Worm (Caenorhabditis elegans) whole organism, L2 larva: Measurements from ENCODE around the gene W06F12.3.

ENCODE experiments used
- C34F6.9 ChIP-seq: fragments of 150-350 bp; optimal IDR thresholded peaks from 2 replicates; lab custom pipeline; 2014; ENCODE audit warnings: missing biosample characterization, missing genetic modification characterization
- F13H6.1 ChIP-seq: sonication (generic microtip); optimal IDR thresholded peaks from 2 replicates; lab custom pipeline; 2016; ENCODE audit warnings: missing genetic modification characterization, missing compliant biosample characterization
- R02D3.7 ChIP-seq: fragments of 150-350 bp; optimal IDR thresholded peaks from 2 replicates; lab custom pipeline; 2014; ENCODE audit warnings: missing biosample characterization, missing genetic modification characterization
- Y55F3AM.14 ChIP-seq: fragments of 200-800 bp; sonication (Bioruptor generic); optimal IDR thresholded peaks from 2 replicates; lab custom pipeline; 2018; ENCODE audit warnings: mild to moderate bottlenecking, missing genetic modification characterization, missing compliant biosample characterization
- ZK546.5 ChIP-seq: sonication (generic microtip); optimal IDR thresholded peaks from 2 replicates; lab custom pipeline; 2017; ENCODE audit warnings: missing biosample characterization, missing genetic modification characterization
- alr-1 ChIP-seq: fragments of 150-350 bp; optimal IDR thresholded peaks from 2 replicates; lab custom pipeline; 2014; ENCODE audit warnings: missing biosample characterization, missing genetic modification characterization
- aly-2 ChIP-seq: fragments of 150-350 bp; optimal IDR thresholded peaks from 2 replicates; lab custom pipeline; 2014; ENCODE audit warnings: missing biosample characterization, missing genetic modification characterization
- ama-1 ChIP-seq: fragments of 150-350 bp; optimal IDR thresholded peaks from 2 replicates; lab custom pipeline; 2018; ENCODE audit warnings: inconsistent platforms
- blmp-1 ChIP-seq: sonication (generic microtip); optimal IDR thresholded peaks from 2 replicates; lab custom pipeline; 2017; ENCODE audit warnings: missing genetic modification characterization, mild to moderate bottlenecking, missing compliant biosample characterization, antibody characterized with exemption, moderate library complexity; ENCODE audit not compliant: insufficient read depth
- ceh-16 ChIP-seq: fragments of 150-350 bp; optimal IDR thresholded peaks from 2 replicates; lab custom pipeline; 2014; ENCODE audit warnings: missing biosample characterization, missing genetic modification characterization
- ceh-82 ChIP-seq: fragments of 150-350 bp; optimal IDR thresholded peaks from 2 replicates; lab custom pipeline; 2014; ENCODE audit warnings: missing biosample characterization, missing genetic modification characterization
- dmd-4 ChIP-seq: sonication (generic microtip); optimal IDR thresholded peaks from 2 replicates; lab custom pipeline; 2017; ENCODE audit warnings: missing biosample characterization, missing genetic modification characterization
- egl-27 ChIP-seq: sonication (generic microtip); optimal IDR thresholded peaks from 3 replicates; lab custom pipeline; 2017; ENCODE audit warnings: missing biosample characterization, missing genetic modification reagents, missing genetic modification characterization
- elt-3 ChIP-seq: sonication (generic microtip); optimal IDR thresholded peaks from 2 replicates; lab custom pipeline; 2017; ENCODE audit warnings: missing biosample characterization, missing genetic modification characterization
- fos-1 ChIP-seq: fragments of 150-350 bp; optimal IDR thresholded peaks from 2 replicates; lab custom pipeline; 2014; ENCODE audit warnings: missing biosample characterization, missing genetic modification characterization
- gmeb-1 ChIP-seq: fragments of 150-350 bp; optimal IDR thresholded peaks from 2 replicates; lab custom pipeline; 2014; ENCODE audit warnings: missing biosample characterization, missing genetic modification characterization
- lin-11 ChIP-seq: fragments of 150-350 bp; sonication (generic microtip); optimal IDR thresholded peaks from 2 replicates; lab custom pipeline; 2014; ENCODE audit warnings: missing biosample characterization, missing genetic modification characterization, inconsistent platforms, mixed read lengths
- lin-13 ChIP-seq: fragments of 150-350 bp; optimal IDR thresholded peaks from 2 replicates; lab custom pipeline; 2014; ENCODE audit warnings: missing biosample characterization, missing genetic modification reagents, missing genetic modification characterization
- lin-39 ChIP-seq: fragments of 150-350 bp; optimal IDR thresholded peaks from 2 replicates; lab custom pipeline; 2014; ENCODE audit warnings: missing biosample characterization, missing genetic modification reagents, missing genetic modification characterization
- lsy-2 ChIP-seq, 2 experiments: fragments of 150-350 bp in 1 of 2; sonication (generic microtip) in 1 of 2; optimal IDR thresholded peaks; 2 replicates each; lab custom pipeline; 2014 to 2017; ENCODE audit warnings: missing biosample characterization in 2 of 2, missing genetic modification characterization in 2 of 2
- mab-5 ChIP-seq: fragments of 150-350 bp; optimal IDR thresholded peaks from 2 replicates; lab custom pipeline; 2014; ENCODE audit warnings: missing biosample characterization, missing genetic modification characterization
- mbf-1 ChIP-seq: sonication (generic microtip); optimal IDR thresholded peaks from 2 replicates; lab custom pipeline; 2017; ENCODE audit warnings: missing biosample characterization, missing genetic modification characterization
- mdl-1 ChIP-seq, 2 experiments: fragments of 150-350 bp in 1 of 2; sonication (generic microtip) in 1 of 2; optimal IDR thresholded peaks; 2 replicates each; lab custom pipeline; 2017; ENCODE audit warnings: missing biosample characterization in 2 of 2, missing genetic modification characterization in 2 of 2
- nhr-10 ChIP-seq: sonication (generic microtip); optimal IDR thresholded peaks from 2 replicates; lab custom pipeline; 2017; ENCODE audit warnings: missing biosample characterization, missing genetic modification characterization
- nhr-11 ChIP-seq: fragments of 150-350 bp; optimal IDR thresholded peaks from 2 replicates; lab custom pipeline; 2014; ENCODE audit warnings: missing biosample characterization, missing genetic modification characterization
- nhr-12 ChIP-seq: fragments of 150-350 bp; optimal IDR thresholded peaks from 2 replicates; lab custom pipeline; 2014; ENCODE audit warnings: missing biosample characterization, missing genetic modification characterization
- nhr-129 ChIP-seq: fragments of 150-350 bp; optimal IDR thresholded peaks from 2 replicates; lab custom pipeline; 2014; ENCODE audit warnings: missing biosample characterization, missing genetic modification characterization
- nhr-21 ChIP-seq: fragments of 150-350 bp; optimal IDR thresholded peaks from 2 replicates; lab custom pipeline; 2014; ENCODE audit warnings: missing biosample characterization, missing genetic modification characterization
- nhr-23 ChIP-seq: fragments of 150-350 bp; optimal IDR thresholded peaks from 2 replicates; lab custom pipeline; 2014; ENCODE audit warnings: missing biosample characterization, missing genetic modification reagents, missing genetic modification characterization
- nhr-237 ChIP-seq: fragments of 150-350 bp; optimal IDR thresholded peaks from 2 replicates; lab custom pipeline; 2014; ENCODE audit warnings: missing biosample characterization, missing genetic modification characterization
- nhr-25 ChIP-seq: fragments of 150-350 bp; sonication (generic microtip); optimal IDR thresholded peaks from 3 replicates; lab custom pipeline; 2014; ENCODE audit warnings: missing biosample characterization, missing genetic modification characterization
- nhr-6 ChIP-seq: fragments of 150-350 bp; optimal IDR thresholded peaks from 2 replicates; lab custom pipeline; 2014; ENCODE audit warnings: missing biosample characterization, missing genetic modification characterization
- nhr-77 ChIP-seq: fragments of 150-350 bp; optimal IDR thresholded peaks from 2 replicates; lab custom pipeline; 2014; ENCODE audit warnings: missing biosample characterization, missing genetic modification characterization
- peb-1 ChIP-seq: fragments of 150-350 bp; optimal IDR thresholded peaks from 2 replicates; lab custom pipeline; 2014; ENCODE audit warnings: missing biosample characterization, missing genetic modification characterization
- sem-4 ChIP-seq: fragments of 150-350 bp; optimal IDR thresholded peaks from 2 replicates; lab custom pipeline; 2014; ENCODE audit warnings: missing biosample characterization, missing genetic modification reagents, missing genetic modification characterization
- skn-1 ChIP-seq: sonication (generic microtip); optimal IDR thresholded peaks from 2 replicates; lab custom pipeline; 2017; ENCODE audit warnings: missing biosample characterization, missing genetic modification characterization
- sma-9 ChIP-seq, 2 experiments: fragments of 150-350 bp in 1 of 2; sonication (generic microtip) in 1 of 2; optimal IDR thresholded peaks; 2 replicates each; lab custom pipeline; 2014 to 2016; ENCODE audit warnings: missing genetic modification characterization in 2 of 2, mild to moderate bottlenecking in 1 of 2, missing biosample characterization in 1 of 2, missing compliant biosample characterization in 1 of 2, missing genetic modification reagents in 1 of 2, moderate library complexity in 1 of 2
- snpc-4 ChIP-seq: fragments of 150-350 bp; optimal IDR thresholded peaks from 2 replicates; lab custom pipeline; 2014; ENCODE audit warnings: missing biosample characterization, missing genetic modification characterization
- unc-39 ChIP-seq: fragments of 150-350 bp; optimal IDR thresholded peaks from 2 replicates; lab custom pipeline; 2014; ENCODE audit warnings: missing biosample characterization, missing genetic modification characterization
- unc-55 ChIP-seq: fragments of 150-350 bp; sonication (generic microtip); optimal IDR thresholded peaks from 3 replicates; lab custom pipeline; 2014; ENCODE audit warnings: missing biosample characterization, missing genetic modification reagents, missing genetic modification characterization
- unc-62 ChIP-seq: fragments of 150-350 bp; optimal IDR thresholded peaks from 2 replicates; lab custom pipeline; 2014; ENCODE audit warnings: missing biosample characterization, missing genetic modification reagents, missing genetic modification characterization
- zag-1 ChIP-seq: fragments of 150-350 bp; optimal IDR thresholded peaks from 2 replicates; lab custom pipeline; 2014; ENCODE audit warnings: missing biosample characterization, missing genetic modification characterization
- ztf-1 ChIP-seq: fragments of 200-800 bp; sonication (Bioruptor generic); conservative IDR thresholded peaks from 2 replicates; pipeline ENCODE4 v1.3.6; 2022; ENCODE audit warnings: missing genetic modification characterization, missing compliant biosample characterization
- ztf-11 ChIP-seq: sonication (generic microtip); optimal IDR thresholded peaks from 2 replicates; lab custom pipeline; 2017; ENCODE audit warnings: missing biosample characterization, missing genetic modification characterization
- ztf-4 ChIP-seq: fragments of 150-350 bp; optimal IDR thresholded peaks from 2 replicates; lab custom pipeline; 2014; ENCODE audit warnings: missing biosample characterization, missing genetic modification characterization

Gene W06F12.3

ce11 chrIII:13768074-13768662 is 33.3 kb downstream of the W06F12.3 start, which contains the start of gene rml-1:
rml-1 (minus strand) TSS chrIII:13768092.
- TF ChIP-seq nhr-21 (tag; lab: Kevin White, UChicago) (no peak), unc-55 (GFP tag; lab: Kevin White, UChicago) (peak; percentile 45), C34F6.9 (tag; lab: Kevin White, UChicago) (peak; percentile 37), nhr-129 (tag; lab: Kevin White, UChicago) (peak; percentile 12), lsy-2 (tag; optimal IDR thresholded peaks at IDR 0.05; lab: Kevin White, UChicago) (no peak), lin-11 (tag; lab: Kevin White, UChicago) (no peak), ztf-1 (GFP tag; lab: Robert Waterston, UW) (no peak), dmd-4 (tag; lab: Kevin White, UChicago) (no peak), unc-62 (GFP tag; lab: Kevin White, UChicago) (no peak), lin-39 (tag; lab: Kevin White, UChicago) (no peak), fos-1 (no peak), nhr-10 (no peak), peb-1 (tag; lab: Kevin White, UChicago) (no peak), F13H6.1 (tag; lab: Kevin White, UChicago) (no peak), nhr-25 (tag; lab: Kevin White, UChicago) (no peak), elt-3 (tag; lab: Kevin White, UChicago) (no peak), ceh-16 (tag; lab: Kevin White, UChicago) (no peak), sem-4 (tag; lab: Kevin White, UChicago) (no peak), nhr-11 (no peak), Y55F3AM.14 (no peak), blmp-1 (tag; lab: Kevin White, UChicago) (no peak)

ce11 chrIII:13770017-13770416 is 35.2 kb downstream of the W06F12.3 start:
- TF ChIP-seq ztf-4 (tag; lab: Kevin White, UChicago) (no peak), Y55F3AM.14 (no peak), fos-1 (no peak), ceh-16 (tag; lab: Kevin White, UChicago) (no peak), egl-27 (no peak), nhr-237 (tag; lab: Kevin White, UChicago) (no peak), aly-2 (tag; lab: Kevin White, UChicago) (no peak), nhr-21 (tag; lab: Kevin White, UChicago) (no peak), ztf-1 (GFP tag; lab: Robert Waterston, UW) (no peak), snpc-4 (tag; lab: Kevin White, UChicago) (no peak), nhr-12 (tag; lab: Kevin White, UChicago) (no peak), ama-1 (no peak), ZK546.5 (tag; lab: Kevin White, UChicago) (no peak), nhr-6 (no peak), skn-1 (no peak), nhr-11 (no peak)
- TF ChIP-seq, all 48 proteins: peak for 0

- TF ChIP-seq alr-1 (tag; lab: Kevin White, UChicago), result no peak
- TF ChIP-seq nhr-6, result no peak
- no peak for TF ChIP-seq dmd-4 (tag; lab: Kevin White, UChicago)
- TF ChIP-seq ZK546.5 (tag; lab: Kevin White, UChicago), result no peak
- TF ChIP-seq R02D3.7 (tag; lab: Kevin White, UChicago), result no peak
- no peak for TF ChIP-seq sma-9 (GFP tag; optimal IDR thresholded peaks at IDR 0.05; lab: Kevin White, UChicago)
- no peak for TF ChIP-seq sma-9 (tag; optimal IDR thresholded peaks at IDR 0.05; lab: Kevin White, UChicago)
- peak; percentile 77 for TF ChIP-seq unc-55 (GFP tag; lab: Kevin White, UChicago)
- TF ChIP-seq lin-13, result peak; percentile 74
- no peak for TF ChIP-seq nhr-21 (tag; lab: Kevin White, UChicago)
- TF ChIP-seq aly-2 (tag; lab: Kevin White, UChicago), result no peak
- no peak for TF ChIP-seq unc-39 (tag; lab: Kevin White, UChicago)
- no peak for TF ChIP-seq nhr-77
- TF ChIP-seq blmp-1 (tag; lab: Kevin White, UChicago), result peak; percentile 30
- peak; percentile 28 for TF ChIP-seq nhr-25 (tag; lab: Kevin White, UChicago)
- no peak for TF ChIP-seq F13H6.1 (tag; lab: Kevin White, UChicago)
- TF ChIP-seq ceh-16 (tag; lab: Kevin White, UChicago), result no peak
- TF ChIP-seq lin-39 (tag; lab: Kevin White, UChicago), result no peak
- no peak for TF ChIP-seq sem-4 (tag; lab: Kevin White, UChicago)
- TF ChIP-seq lin-11 (tag; lab: Kevin White, UChicago), result peak; percentile 44
- no peak for TF ChIP-seq fos-1
- TF ChIP-seq nhr-23 (tag; lab: Kevin White, UChicago), result no peak
- no peak for TF ChIP-seq mab-5
- TF ChIP-seq zag-1 (tag; lab: Kevin White, UChicago), result no peak
- no peak for TF ChIP-seq ceh-82 (tag; lab: Kevin White, UChicago)
- no peak for TF ChIP-seq mbf-1 (tag; lab: Kevin White, UChicago)
- TF ChIP-seq nhr-237 (tag; lab: Kevin White, UChicago), result no peak
- no peak for TF ChIP-seq nhr-12 (tag; lab: Kevin White, UChicago)
- TF ChIP-seq elt-3 (tag; lab: Kevin White, UChicago), result no peak
- TF ChIP-seq mdl-1 (tag; optimal IDR thresholded peaks at IDR 0.05; lab: Kevin White, UChicago), result no peak
- no peak for TF ChIP-seq lsy-2 (tag; optimal IDR thresholded peaks at IDR 0.05; lab: Kevin White, UChicago)
- TF ChIP-seq egl-27, result no peak
- no peak for TF ChIP-seq snpc-4 (tag; lab: Kevin White, UChicago)
- TF ChIP-seq ztf-1 (GFP tag; lab: Robert Waterston, UW), result no peak
- TF ChIP-seq nhr-11, result no peak
- TF ChIP-seq ztf-11 (tag; lab: Kevin White, UChicago), result no peak
- no peak for TF ChIP-seq skn-1
- peak; percentile 76 for TF ChIP-seq C34F6.9 (tag; lab: Kevin White, UChicago)
- no peak for TF ChIP-seq ama-1
- TF ChIP-seq gmeb-1 (tag; lab: Kevin White, UChicago), result peak; percentile 76
Observed at ce11 chrIII:13771145-13771544, 36.3 kb downstream of the W06F12.3 start, which contains the start of the genes cyk-4 and pdr-1. cyk-4 (minus strand) TSS chrIII:13771224. pdr-1 (plus strand) TSS chrIII:13771513.
